Worm (Caenorhabditis elegans): ENCODE data around the gene Y75B7B.1.

ce11 chrV:1243011-1243410 is 27.7 kb upstream of the Y75B7B.1 start:
- TF ChIP-seq ceh-43 (GFP tag; optimal IDR thresholded peaks at IDR 0.05) (no peak), mep-1 (tag; optimal IDR thresholded peaks at IDR 0.05) (no peak), ztf-11 (tag; optimal IDR thresholded peaks at IDR 0.05) (no peak), nhr-28 (tag; optimal IDR thresholded peaks at IDR 0.05) (no peak), lsy-2 (tag; optimal IDR thresholded peaks at IDR 0.05) (no peak), elt-1 (tag; optimal IDR thresholded peaks at IDR 0.05; ENCODE audit: borderline replicate concordance, insufficient read depth) (no peak), unc-62 (GFP tag; optimal IDR thresholded peaks at IDR 0.05) (no peak), nhr-76 (tag; optimal IDR thresholded peaks at IDR 0.05) (no peak), ceh-83 (GFP tag; optimal IDR thresholded peaks at IDR 0.05) (no peak), blmp-1 (tag; optimal IDR thresholded peaks at IDR 0.05) (no peak), ces-1 (GFP tag; optimal IDR thresholded peaks at IDR 0.05) (no peak), nhr-12 (tag; optimal IDR thresholded peaks at IDR 0.05) (no peak)
